Fruit fly (Drosophila melanogaster): ENCODE measurements around the gene GatA.

The GatA gene

dm6 chr3R:18997388-18998287 is 31.0 kb downstream of the GatA start (continued):
- no peak for TF ChIP-seq CG11560 (tag; IDR thresholded peaks at IDR 0.05)
- TF ChIP-seq CG2712 (tag; optimal IDR thresholded peaks at IDR 0.05) = peak; percentile 39
- no peak for TF ChIP-seq CG32532 (GFP tag; IDR thresholded peaks at IDR 0.05)
- no peak for TF ChIP-seq ftz-f1 (GFP tag; optimal IDR thresholded peaks at IDR 0.05)
- peak; percentile 78 for TF ChIP-seq CG6254 (GFP tag; optimal IDR thresholded peaks at IDR 0.05)
- TF ChIP-seq CG7556 (GFP tag; optimal IDR thresholded peaks at IDR 0.05) = peak; percentile 71
- TF ChIP-seq wek (GFP tag; optimal IDR thresholded peaks at IDR 0.05) = peak; percentile 91
- peak; percentile 95 for TF ChIP-seq CG17568 (GFP tag; optimal IDR thresholded peaks at IDR 0.05)
- no peak for TF ChIP-seq NFAT (GFP tag; IDR thresholded peaks at IDR 0.05)
- no peak for TF ChIP-seq CG3726 (GFP tag; IDR thresholded peaks at IDR 0.05)
- TF ChIP-seq CG7963 (GFP tag; IDR thresholded peaks at IDR 0.05; ENCODE audit: partially characterized antibody) = no peak
- TF ChIP-seq CG13775 (GFP tag; optimal IDR thresholded peaks at IDR 0.05) = peak; percentile 65
- no peak for TF ChIP-seq TFAM (GFP tag; optimal IDR thresholded peaks at IDR 0.05)
- peak; percentile 26 for TF ChIP-seq maf-S (GFP tag; optimal IDR thresholded peaks at IDR 0.05)
- peak; percentile 14; the same call in 1 of the 2 replicates for TF ChIP-seq vvl (GFP tag; IDR thresholded peaks at IDR 0.05)
- peak; percentile 80 for TF ChIP-seq ewg (GFP tag; optimal IDR thresholded peaks at IDR 0.05)
- peak; percentile 39 for TF ChIP-seq MESR4 (GFP tag; optimal IDR thresholded peaks at IDR 0.05)
- TF ChIP-seq CG8089 (GFP tag; optimal IDR thresholded peaks at IDR 0.05) = peak; percentile 85
- TF ChIP-seq CG18011 (GFP tag; optimal IDR thresholded peaks at IDR 0.05) = peak; percentile 51
- TF ChIP-seq lilli (GFP tag; optimal IDR thresholded peaks at IDR 0.05) = peak; percentile 1
- TF ChIP-seq croc (GFP tag; conservative IDR thresholded peaks at IDR 0.05) = no peak; the same call in 2 of the 3 replicates
- TF ChIP-seq CG3065 (GFP tag; optimal IDR thresholded peaks at IDR 0.05) = peak; percentile 57
- TF ChIP-seq D19A (tag; optimal IDR thresholded peaks at IDR 0.05) = peak; percentile 54
- TF ChIP-seq Side (GFP tag; optimal IDR thresholded peaks at IDR 0.05) = peak; percentile 66
- no peak for TF ChIP-seq Doc2 (GFP tag; IDR thresholded peaks at IDR 0.05)
- peak; percentile 86 for TF ChIP-seq CG18619 (GFP tag; optimal IDR thresholded peaks at IDR 0.05)
- TF ChIP-seq CG16863 (GFP tag; optimal IDR thresholded peaks at IDR 0.05) = peak; percentile 82
- peak; percentile 73 for TF ChIP-seq Atf-2 (GFP tag; optimal IDR thresholded peaks at IDR 0.05)
- no peak for TF ChIP-seq Hand (GFP tag; optimal IDR thresholded peaks at IDR 0.05)
- TF ChIP-seq CHES-1-like (GFP tag; optimal IDR thresholded peaks at IDR 0.05) = peak; percentile 72
- no peak for TF ChIP-seq CG10959 (GFP tag; IDR thresholded peaks at IDR 0.05)
- TF ChIP-seq ara (GFP tag; IDR thresholded peaks at IDR 0.05) = peak; percentile 82
- peak; percentile 90 for TF ChIP-seq sqz (GFP tag; optimal IDR thresholded peaks at IDR 0.05)
- peak; percentile 96 for TF ChIP-seq otp (GFP tag; IDR thresholded peaks at IDR 0.05)
- TF ChIP-seq oc (tag; optimal IDR thresholded peaks at IDR 0.05) = peak; percentile 87
- TF ChIP-seq Bdp1 (GFP tag; optimal IDR thresholded peaks at IDR 0.05) = peak; percentile 73
- peak in 1 of 2 experiments; percentile 43 for TF ChIP-seq tll (GFP tag; optimal IDR thresholded peaks at IDR 0.05)
- peak; percentile 56; the same call in 1 of the 4 replicates for TF ChIP-seq chinmo (GFP tag; IDR thresholded peaks at IDR 0.05; ENCODE audit: partially characterized antibody)
- TF ChIP-seq Adf1 (GFP tag; IDR thresholded peaks at IDR 0.05) = no peak
- TF ChIP-seq CG8388 (GFP tag; optimal IDR thresholded peaks at IDR 0.05) = peak; percentile 82
- TF ChIP-seq pzg (GFP tag; optimal IDR thresholded peaks at IDR 0.05) = no peak
- no peak for TF ChIP-seq Elba2 (GFP tag; optimal IDR thresholded peaks at IDR 0.05)
- TF ChIP-seq E2f1 (GFP tag; IDR thresholded peaks at IDR 0.05) = no peak; the same call in 1 of the 2 replicates
- TF ChIP-seq sd (tag; optimal IDR thresholded peaks at IDR 0.05) = peak; percentile 13
- TF ChIP-seq danr (GFP tag; IDR thresholded peaks at IDR 0.05) = peak; percentile 5; the same call in 1 of the 2 replicates
- TF ChIP-seq CG12391 (tag; optimal IDR thresholded peaks at IDR 0.05) = peak; percentile 71
- TF ChIP-seq CG4328 (GFP tag; optimal IDR thresholded peaks at IDR 0.05) = no peak
- no peak for TF ChIP-seq CG1832 (GFP tag; optimal IDR thresholded peaks at IDR 0.05)
